Worm (Caenorhabditis elegans): ENCODE results near the gene rmd-3.

DNA sequence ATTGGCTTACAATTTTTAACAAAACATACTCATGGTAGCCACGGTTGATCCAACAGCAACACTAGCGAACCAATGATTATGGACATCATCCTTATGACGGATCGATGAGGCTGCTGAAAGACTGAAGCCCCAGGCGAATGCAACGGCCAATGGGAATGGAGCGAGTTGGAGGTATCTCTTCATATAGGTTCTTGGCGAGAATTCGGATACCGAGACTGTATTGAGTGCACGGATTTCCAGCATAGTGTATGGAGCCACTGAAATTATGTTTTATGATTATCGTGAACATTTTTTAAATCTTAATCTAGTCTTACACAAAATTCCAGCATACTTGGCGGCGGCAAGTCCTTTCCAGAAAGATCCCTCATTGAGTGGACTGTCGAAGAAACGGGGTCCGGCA is 5.1 kb upstream of the rmd-3 start:
- TF ChIP-seq ttx-3 (tag; optimal IDR thresholded peaks at IDR 0.05): no peak
- TF ChIP-seq fkh-6 (tag; optimal IDR thresholded peaks at IDR 0.05): no peak
- no peak for TF ChIP-seq npax-4 (tag; optimal IDR thresholded peaks at IDR 0.05)
- TF ChIP-seq ceh-24 (tag; optimal IDR thresholded peaks at IDR 0.05): no peak
- TF ChIP-seq elt-2 (tag; optimal IDR thresholded peaks at IDR 0.05): no peak
- TF ChIP-seq pqm-1 (tag; optimal IDR thresholded peaks at IDR 0.05): no peak
- TF ChIP-seq tbx-2 (tag; optimal IDR thresholded peaks at IDR 0.05): no peak
- TF ChIP-seq dve-1 (tag; optimal IDR thresholded peaks at IDR 0.05): no peak
- TF ChIP-seq mec-3 (tag; optimal IDR thresholded peaks at IDR 0.05; ENCODE audit: borderline replicate concordance): no peak
- TF ChIP-seq unc-3 (GFP tag; conservative IDR thresholded peaks at IDR 0.05): no peak
- no peak for TF ChIP-seq unc-3 (tag; optimal IDR thresholded peaks at IDR 0.05)
- TF ChIP-seq nhr-11 (tag; optimal IDR thresholded peaks at IDR 0.05): no peak
- no peak for TF ChIP-seq nfya-1 (tag; optimal IDR thresholded peaks at IDR 0.05)
- no peak for TF ChIP-seq unc-86 (tag; optimal IDR thresholded peaks at IDR 0.05)
- TF ChIP-seq fkh-10 (GFP tag; optimal IDR thresholded peaks at IDR 0.05): no peak

Data from whole organism, late embryonic.